Worm (Caenorhabditis elegans) whole organism, young adult: ENCODE measurements around the gene srbc-16.
A peak's percentile ranks its signal among the peaks of the same experiment; 100 is the strongest.

Experiments
- C17E4.6 ChIP-seq: fragments of 200-800 bp; sonication (Bioruptor generic); IDR thresholded peaks from 2 replicates; pipeline ENCODE4 v1.3.6; 2022; ENCODE audit warnings: missing genetic modification reagents, missing genetic modification characterization, missing compliant biosample characterization
- aptf-2 ChIP-seq: fragments of 200-800 bp; sonication (Bioruptor generic); conservative IDR thresholded peaks from 2 replicates; pipeline ENCODE4 v1.3.6; 2022; ENCODE audit warnings: missing genetic modification reagents, missing genetic modification characterization, missing compliant biosample characterization
- ceh-58 ChIP-seq: fragments of 200-800 bp; sonication (Bioruptor generic); IDR thresholded peaks from 2 replicates; pipeline ENCODE4 v1.3.6; 2022; ENCODE audit warnings: missing genetic modification characterization, missing compliant biosample characterization
- hmg-1.2 ChIP-seq: fragments of 200-800 bp; sonication (Bioruptor generic); IDR thresholded peaks from 2 replicates; pipeline ENCODE4 v1.3.6; 2022; ENCODE audit warnings: missing genetic modification reagents, missing genetic modification characterization, missing compliant biosample characterization
- let-526 ChIP-seq: fragments of 200-800 bp; sonication (Bioruptor generic); IDR thresholded peaks from 2 replicates; pipeline ENCODE4 v1.3.6; 2022; ENCODE audit warnings: missing genetic modification reagents, missing genetic modification characterization, missing compliant biosample characterization
- mcd-1 ChIP-seq: fragments of 200-800 bp; sonication (Bioruptor generic); IDR thresholded peaks from 2 replicates; pipeline ENCODE4 v1.3.6; 2022; ENCODE audit warnings: missing genetic modification reagents, missing genetic modification characterization, missing compliant biosample characterization
- mxl-1 ChIP-seq: sonication (generic microtip); optimal IDR thresholded peaks from 2 replicates; lab custom pipeline; 2016; ENCODE audit warnings: missing genetic modification characterization, missing compliant biosample characterization
- snpc-4 ChIP-seq, 5 experiments: fragments of 150-350 bp in 1 of 5; sonication (generic microtip) in 4 of 5; optimal IDR thresholded peaks; 2 replicates each; lab custom pipeline; 2014 to 2018; ENCODE audit warnings: missing genetic modification characterization in 5 of 5, missing biosample characterization in 3 of 5, antibody characterized with exemption in 2 of 5, mild to moderate bottlenecking in 2 of 5, missing compliant biosample characterization in 2 of 5, missing genotype in 2 of 5, moderate library complexity in 2 of 5, missing genetic modification reagents in 1 of 5

DNA sequence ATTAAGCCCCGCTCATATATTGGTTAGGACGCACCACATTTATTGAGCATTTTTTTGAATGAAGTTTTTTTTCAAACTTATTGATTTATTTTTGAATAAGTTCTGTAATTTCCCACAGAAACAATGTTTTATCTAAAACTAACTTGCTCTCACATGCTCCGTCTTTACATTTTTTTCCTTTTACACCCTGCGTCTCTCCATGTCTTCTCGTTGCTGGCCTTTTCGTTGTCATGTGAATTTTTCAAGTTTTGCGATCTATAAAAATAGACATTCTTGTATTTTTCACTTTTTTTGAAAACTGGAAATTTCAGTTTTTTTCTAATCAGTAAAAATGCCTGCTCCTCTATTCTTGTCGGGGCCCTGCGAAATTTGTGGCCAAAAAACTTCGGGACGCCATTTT, 49.1 kb downstream of the srbc-16 start, which contains the start of gene nhr-134:
- TF ChIP-seq ceh-58 (GFP tag; lab: Robert Waterston, UW), result no peak
- TF ChIP-seq mcd-1 (GFP tag; lab: Robert Waterston, UW), result no peak
- TF ChIP-seq C17E4.6 (GFP tag; lab: Robert Waterston, UW), result no peak
- TF ChIP-seq snpc-4 (GFP tag; optimal IDR thresholded peaks at IDR 0.05; lab: Kevin White, UChicago), result no peak
- TF ChIP-seq snpc-4 (tag; optimal IDR thresholded peaks at IDR 0.05; lab: Kevin White, UChicago), result no peak
- peak; percentile 52; the same call in 1 of the 2 replicates for TF ChIP-seq hmg-1.2 (GFP tag; lab: Robert Waterston, UW)
- no peak for TF ChIP-seq let-526
- TF ChIP-seq aptf-2 (GFP tag; lab: Robert Waterston, UW), result no peak
- no peak for TF ChIP-seq mxl-1 (tag; lab: Kevin White, UChicago)
